Fruit fly (Drosophila melanogaster): Measurements from ENCODE around the gene rdx.

The rdx gene

dm6 chr3R:14002146-14002846 is 29.6 kb downstream of the rdx start (continued):
- TF ChIP-seq E2f1 (GFP tag; IDR thresholded peaks at IDR 0.05) (no peak), CG4282 (GFP tag; optimal IDR thresholded peaks at IDR 0.05) (no peak), croc (GFP tag; conservative IDR thresholded peaks at IDR 0.05) (no peak), CG6689 (GFP tag; IDR thresholded peaks at IDR 0.05) (peak; percentile 31; the same call in 1 of the 2 replicates), CG11085 (GFP tag; IDR thresholded peaks at IDR 0.05) (no peak), CG17361 (GFP tag; IDR thresholded peaks at IDR 0.05) (peak; percentile 48; the same call in 1 of the 3 replicates), MTF-1 (GFP tag; optimal IDR thresholded peaks at IDR 0.05; ENCODE audit: borderline replicate concordance) (no peak), Ptx1 (GFP tag; IDR thresholded peaks at IDR 0.05) (peak; percentile 50), CG2199 (GFP tag; IDR thresholded peaks at IDR 0.05) (no peak), CG10979 (tag; optimal IDR thresholded peaks at IDR 0.05) (peak; percentile 51), CTCF (GFP tag; optimal IDR thresholded peaks at IDR 0.05) (no peak), Xrp1 (GFP tag; IDR thresholded peaks at IDR 0.05) (peak; percentile 54), tap (tag; optimal IDR thresholded peaks at IDR 0.05) (peak; percentile 13), CG7928 (GFP tag; optimal IDR thresholded peaks at IDR 0.05) (no peak), cg (GFP tag; optimal IDR thresholded peaks at IDR 0.05) (peak; percentile 37), CG2678 (tag; optimal IDR thresholded peaks at IDR 0.05) (peak; percentile 52), z (GFP tag; IDR thresholded peaks at IDR 0.05) (no peak), CG15269 (tag; optimal IDR thresholded peaks at IDR 0.05) (peak; percentile 16), lab (GFP tag; optimal IDR thresholded peaks at IDR 0.05) (peak; percentile 12), CG8388 (GFP tag; optimal IDR thresholded peaks at IDR 0.05) (peak; percentile 19), CrebB (tag; optimal IDR thresholded peaks at IDR 0.05) (no peak), CG33213 (GFP tag; optimal IDR thresholded peaks at IDR 0.05) (no peak), unpg (GFP tag; optimal IDR thresholded peaks at IDR 0.05) (peak; percentile 27), mam (GFP tag; optimal IDR thresholded peaks at IDR 0.05) (no peak), CG34422 (GFP tag; IDR thresholded peaks at IDR 0.05) (no peak), tio (GFP tag; optimal IDR thresholded peaks at IDR 0.05) (peak; percentile 28), CG32767 (GFP tag; IDR thresholded peaks at IDR 0.05) (no peak), hkb (optimal IDR thresholded peaks at IDR 0.05) (no peak), hkb (GFP tag; IDR thresholded peaks at IDR 0.05) (0 out of 2 replicates have a peak, but pooled peaks have one; percentile 31), Jarid2 (GFP tag; optimal IDR thresholded peaks at IDR 0.05) (no peak), tin (GFP tag; optimal IDR thresholded peaks at IDR 0.05) (peak; percentile 12), sens (GFP tag) (peak; percentile 92), Mrtf (GFP tag; IDR thresholded peaks at IDR 0.05) (no peak), CG17612 (GFP tag; IDR thresholded peaks at IDR 0.05) (no peak), CG4854 (GFP tag; optimal IDR thresholded peaks at IDR 0.05) (no peak), CG17912 (GFP tag; optimal IDR thresholded peaks at IDR 0.05) (no peak), danr (GFP tag; IDR thresholded peaks at IDR 0.05) (no peak), Ssrp (tag; optimal IDR thresholded peaks at IDR 0.05) (peak; percentile 22), trem (tag; optimal IDR thresholded peaks at IDR 0.05) (peak; percentile 4), CG17359 (tag; optimal IDR thresholded peaks at IDR 0.05) (peak; percentile 65), Pdp1 (GFP tag; optimal IDR thresholded peaks at IDR 0.05) (no peak), kay (GFP tag; optimal IDR thresholded peaks at IDR 0.05) (no peak), CG11696 (GFP tag; IDR thresholded peaks at IDR 0.05) (no peak), CkIIα-i1 (GFP tag; IDR thresholded peaks at IDR 0.05) (no peak), Asciz (GFP tag; optimal IDR thresholded peaks at IDR 0.05) (peak; percentile 62), twi (tag; optimal IDR thresholded peaks at IDR 0.05) (no peak), CG2875 (GFP tag; optimal IDR thresholded peaks at IDR 0.05) (no peak), Hr3 (GFP tag; optimal IDR thresholded peaks at IDR 0.05) (peak; percentile 7), dmrt99B (tag; optimal IDR thresholded peaks at IDR 0.05) (peak; percentile 59), Dfd (GFP tag; optimal IDR thresholded peaks at IDR 0.05) (peak in 1 of 2 experiments; percentile 89), corto (GFP tag; optimal IDR thresholded peaks at IDR 0.05) (no peak)

All from whole organism, embryonic.